Worm (Caenorhabditis elegans) whole organism, young adult: ENCODE results near the gene cnc-6.

Experiments used
- D2030.7 ChIP-seq: fragments of 200-800 bp; sonication (Bioruptor generic); IDR thresholded peaks from 2 replicates; pipeline ENCODE4 v1.3.6; 2022; ENCODE audit warnings: missing genetic modification reagents, missing genetic modification characterization, missing compliant biosample characterization
- F22D6.2 ChIP-seq: sonication (generic microtip); optimal IDR thresholded peaks from 2 replicates; lab custom pipeline; 2016; ENCODE audit warnings: mild to moderate bottlenecking, missing genetic modification characterization, missing compliant biosample characterization
- F52B5.7 ChIP-seq: sonication (generic microtip); optimal IDR thresholded peaks from 2 replicates; lab custom pipeline; 2016; ENCODE audit warnings: mild to moderate bottlenecking, missing genetic modification characterization, missing compliant biosample characterization
- T07F8.4 ChIP-seq: sonication (generic microtip); optimal IDR thresholded peaks from 2 replicates; lab custom pipeline; 2016; ENCODE audit warnings: mild to moderate bottlenecking, missing genetic modification characterization, moderate library complexity, missing compliant biosample characterization
- Y79H2A.3 ChIP-seq: fragments of 200-800 bp; sonication (Bioruptor generic); conservative IDR thresholded peaks from 2 replicates; pipeline ENCODE4 v1.3.6; 2022; ENCODE audit warnings: missing genetic modification reagents, missing genetic modification characterization, missing compliant biosample characterization
- ama-1 ChIP-seq, 3 experiments: fragments of 150-350 bp in 1 of 3; sonication (generic microtip) in 2 of 3; optimal IDR thresholded peaks; 2 replicates each; lab custom pipeline; 2014 to 2018; ENCODE audit warnings: missing biosample characterization in 2 of 3, missing genetic modification characterization in 2 of 3, missing genetic modification reagents in 2 of 3
- aptf-3 ChIP-seq: fragments of 200-800 bp; sonication (Bioruptor generic); IDR thresholded peaks from 2 replicates; pipeline ENCODE4 v1.3.6; 2022; ENCODE audit warnings: missing genetic modification characterization, missing compliant biosample characterization
- ceh-27 ChIP-seq: fragments of 200-800 bp; sonication (Bioruptor generic); optimal IDR thresholded peaks from 2 replicates; lab custom pipeline; 2018; ENCODE audit warnings: mild to moderate bottlenecking, missing genetic modification characterization, moderate library complexity, missing compliant biosample characterization
- dpl-1 ChIP-seq: fragments of 150-350 bp; optimal IDR thresholded peaks from 2 replicates; lab custom pipeline; 2014; ENCODE audit warnings: missing biosample characterization, missing genetic modification reagents, missing genetic modification characterization
- efl-1 ChIP-seq: fragments of 150-350 bp; optimal IDR thresholded peaks from 2 replicates; lab custom pipeline; 2014; ENCODE audit warnings: missing biosample characterization, missing genetic modification reagents, missing genetic modification characterization
- nfya-2 ChIP-seq: fragments of 200-800 bp; sonication (Bioruptor generic); IDR thresholded peaks from 2 replicates; pipeline ENCODE4 v1.3.6; 2022; ENCODE audit warnings: missing genetic modification reagents, missing genetic modification characterization, missing compliant biosample characterization
- snpc-1.1 ChIP-seq: sonication (generic microtip); optimal IDR thresholded peaks from 2 replicates; lab custom pipeline; 2017; ENCODE audit warnings: missing genetic modification characterization, mild to moderate bottlenecking, missing compliant biosample characterization, antibody characterized with exemption, moderate library complexity, missing genotype, missing genetic modification reagents; ENCODE audit not compliant: insufficient read depth
- tlf-1 ChIP-seq: fragments of 200-800 bp; sonication (Bioruptor generic); optimal IDR thresholded peaks from 2 replicates; lab custom pipeline; 2018; ENCODE audit warnings: mild to moderate bottlenecking, missing genetic modification characterization, missing compliant biosample characterization

DNA sequence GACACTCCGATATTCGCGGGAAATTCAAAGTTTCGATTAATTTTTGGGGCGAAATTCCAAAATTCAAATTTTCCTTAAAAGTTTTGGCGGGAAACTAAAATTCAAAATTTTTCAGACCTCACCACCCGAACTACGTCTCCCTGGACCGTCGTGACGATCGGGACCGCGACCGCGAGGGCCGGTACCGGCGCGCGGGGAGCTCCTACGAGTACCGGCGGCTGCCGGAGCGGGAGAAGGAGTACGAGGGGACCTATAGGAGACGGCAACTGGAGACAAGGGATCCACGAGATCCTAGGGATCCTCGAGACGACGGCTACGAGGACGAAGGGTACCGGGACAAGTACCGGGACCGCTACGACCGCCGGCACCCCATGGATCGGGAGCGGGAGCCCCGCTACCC, 41.2 kb downstream of the cnc-6 start:
- no peak for TF ChIP-seq aptf-3 (GFP tag; lab: Robert Waterston, UW)
- no peak for TF ChIP-seq Y79H2A.3 (GFP tag; lab: Robert Waterston, UW)
- TF ChIP-seq snpc-1.1: no peak
- TF ChIP-seq D2030.7: no peak
- TF ChIP-seq ceh-27 (GFP tag; lab: Kevin White, UChicago): no peak
- TF ChIP-seq ama-1 (optimal IDR thresholded peaks at IDR 0.05; lab: Kevin White, UChicago): no peak
- TF ChIP-seq ama-1 (GFP tag; optimal IDR thresholded peaks at IDR 0.05; lab: Kevin White, UChicago): no peak
- no peak for TF ChIP-seq tlf-1 (GFP tag; lab: Kevin White, UChicago)
- TF ChIP-seq T07F8.4 (tag; lab: Kevin White, UChicago): no peak
- TF ChIP-seq dpl-1 (GFP tag; lab: Kevin White, UChicago): no peak
- TF ChIP-seq nfya-2 (GFP tag; lab: Robert Waterston, UW): no peak
- no peak for TF ChIP-seq F22D6.2 (tag; lab: Kevin White, UChicago)
- no peak for TF ChIP-seq F52B5.7 (tag; lab: Kevin White, UChicago)
- TF ChIP-seq efl-1 (GFP tag; lab: Kevin White, UChicago): no peak
